Worm (Caenorhabditis elegans): ENCODE data around the gene srh-83.
A peak's percentile ranks its signal among the peaks of the same experiment; 100 is the strongest.

Gene srh-83

ce11 chrV:7142661-7143060 is 21.6 kb upstream of the srh-83 start (continued):
- TF ChIP-seq B0035.1 (tag; optimal IDR thresholded peaks at IDR 0.05) (no peak), Y67H2A.10 (GFP tag; conservative IDR thresholded peaks at IDR 0.05) (no peak), nhr-120 (GFP tag; IDR thresholded peaks at IDR 0.05) (no peak), snpc-1.3 (tag; optimal IDR thresholded peaks at IDR 0.05; ENCODE audit: insufficient read depth) (no peak), lin-54 (GFP tag; optimal IDR thresholded peaks at IDR 0.05) (no peak), tlf-1 (GFP tag; optimal IDR thresholded peaks at IDR 0.05) (peak; percentile 46), ztf-26 (tag; optimal IDR thresholded peaks at IDR 0.05) (no peak), C17E4.6 (GFP tag; IDR thresholded peaks at IDR 0.05) (0 out of 2 replicates have a peak, but pooled peaks have one; percentile 47), madf-10 (tag; optimal IDR thresholded peaks at IDR 0.05) (no peak), F55B11.4 (tag; optimal IDR thresholded peaks at IDR 0.05; ENCODE audit: borderline replicate concordance, insufficient read depth) (no peak), tbx-9 (tag; optimal IDR thresholded peaks at IDR 0.05; ENCODE audit: borderline replicate concordance) (no peak), madf-3 (GFP tag; IDR thresholded peaks at IDR 0.05) (no peak), lin-26 (GFP tag; IDR thresholded peaks at IDR 0.05) (peak; percentile 75), Y53G8AR.9 (GFP tag; conservative IDR thresholded peaks at IDR 0.05) (no peak; the same call in 1 of the 2 replicates), nfya-2 (GFP tag; IDR thresholded peaks at IDR 0.05) (no peak), D2030.7 (GFP tag; IDR thresholded peaks at IDR 0.05) (peak; percentile 93), lag-1 (GFP tag; IDR thresholded peaks at IDR 0.05) (no peak), sptf-2 (GFP tag; optimal IDR thresholded peaks at IDR 0.05) (no peak), dpff-1 (tag; optimal IDR thresholded peaks at IDR 0.05) (no peak), hlh-12 (tag; optimal IDR thresholded peaks at IDR 0.05) (no peak), lin-40 (tag; optimal IDR thresholded peaks at IDR 0.05) (no peak), egrh-3 (GFP tag; IDR thresholded peaks at IDR 0.05) (no peak), xnd-1 (tag; optimal IDR thresholded peaks at IDR 0.05) (peak; percentile 35), nfyb-1 (GFP tag; IDR thresholded peaks at IDR 0.05) (peak; percentile 89), F52B5.7 (tag; optimal IDR thresholded peaks at IDR 0.05) (no peak), snpc-3.4 (tag; optimal IDR thresholded peaks at IDR 0.05) (peak; percentile 76), athp-1 (tag; optimal IDR thresholded peaks at IDR 0.05) (no peak), sea-2 (GFP tag; IDR thresholded peaks at IDR 0.05) (no peak), hsf-1 (GFP tag; IDR thresholded peaks at IDR 0.05) (peak; percentile 72), unc-62 (GFP tag; optimal IDR thresholded peaks at IDR 0.05) (no peak), mcd-1 (GFP tag; IDR thresholded peaks at IDR 0.05) (no peak), F37B4.10 (GFP tag; IDR thresholded peaks at IDR 0.05) (no peak), die-1 (tag; optimal IDR thresholded peaks at IDR 0.05) (no peak), cebp-2 (GFP tag; IDR thresholded peaks at IDR 0.05) (0 out of 2 replicates have a peak, but pooled peaks have one; percentile 27), let-526 (GFP tag; IDR thresholded peaks at IDR 0.05) (no peak), ztf-6 (GFP tag; IDR thresholded peaks at IDR 0.05) (no peak), K11D2.4 (GFP tag; IDR thresholded peaks at IDR 0.05) (no peak)

ce11 chrV:7145250-7145850 is 19.0 kb upstream of the srh-83 start, which contains the start of gene ugt-37:
ugt-37 (minus strand) TSS chrV:7145318.
- TF ChIP-seq repo-1 (tag; optimal IDR thresholded peaks at IDR 0.05): no peak
- TF ChIP-seq madf-6 (GFP tag; IDR thresholded peaks at IDR 0.05): no peak

Measured in whole organism, young adult.